Fruit fly (Drosophila melanogaster) whole organism, wandering third instar larva: ENCODE data around the gene CdGAPr.

ENCODE experiments used
- Jra ChIP-seq: sonication (Bioruptor generic); optimal IDR thresholded peaks from 2 replicates; lab custom pipeline; 2016; ENCODE audit warnings: missing biosample characterization, missing genetic modification characterization
- Myc ChIP-seq: fragments of >200 bp; optimal IDR thresholded peaks from 2 replicates; lab custom pipeline; 2017
- Vsx2 ChIP-seq: fragments of 200-300, 225-300 bp; sonication (Bioruptor generic); optimal IDR thresholded peaks from 2 replicates; lab custom pipeline; 2018; ENCODE audit warnings: missing biosample characterization, missing genetic modification characterization; ENCODE audit not compliant: partially characterized antibody
- h ChIP-seq: fragments of 200-800 bp; sonication (Bioruptor generic); optimal IDR thresholded peaks from 3 replicates; lab custom pipeline; 2016; ENCODE audit warnings: missing biosample characterization, mild to moderate bottlenecking, missing genetic modification characterization
- jim ChIP-seq: fragments of 175-275, 200-325 bp; sonication (Bioruptor generic); optimal IDR thresholded peaks from 2 replicates; lab custom pipeline; 2016; ENCODE audit warnings: missing biosample characterization, mild to moderate bottlenecking, missing genetic modification characterization
- lola ChIP-seq: fragments of >200 bp; optimal IDR thresholded peaks from 2 replicates; lab custom pipeline; 2017; ENCODE audit warnings: missing biosample characterization, missing genetic modification characterization
- psq ChIP-seq: fragments of 200-800 bp; sonication (Bioruptor generic); optimal IDR thresholded peaks from 3 replicates; lab custom pipeline; 2017; ENCODE audit warnings: missing biosample characterization, mild to moderate bottlenecking, missing genetic modification characterization, moderate library complexity

dm6 chr2L:19768967-19769366 is 22.7 kb downstream of the CdGAPr start, which contains the start of gene bsh:
- no peak for TF ChIP-seq psq
- TF ChIP-seq h (GFP tag; lab: Kevin White, UChicago): no peak
- no peak for TF ChIP-seq jim
- TF ChIP-seq lola: no peak
- no peak for TF ChIP-seq Vsx2
- no peak for TF ChIP-seq Jra
- no peak for TF ChIP-seq Myc (lab: Kevin White, UChicago)
